Fruit fly (Drosophila melanogaster) whole organism, adult: ENCODE data around the gene CG45218.
A peak's percentile ranks its signal among the peaks of the same experiment; 100 is the strongest.

ENCODE experiments used
- CG11617 ChIP-seq: fragments of 200-800 bp; sonication (Bioruptor generic); optimal IDR thresholded peaks from 2 replicates; lab custom pipeline; 2017; ENCODE audit warnings: mild to moderate bottlenecking, missing biosample characterization, missing genetic modification reagents, missing genetic modification characterization
- CG14711 ChIP-seq: fragments of 200-800 bp; sonication (Bioruptor generic); optimal IDR thresholded peaks from 2 replicates; lab custom pipeline; 2018; ENCODE audit warnings: missing biosample characterization, mild to moderate bottlenecking, missing genetic modification characterization, moderate library complexity
- CG1620 ChIP-seq: fragments of 200-800 bp; sonication (Bioruptor generic); optimal IDR thresholded peaks from 2 replicates; lab custom pipeline; 2016; ENCODE audit warnings: missing biosample characterization, missing genetic modification characterization
- CG33017 ChIP-seq: fragments of 200-800 bp; sonication (Bioruptor generic); optimal IDR thresholded peaks from 2 replicates; lab custom pipeline; 2018; ENCODE audit warnings: missing biosample characterization, mild to moderate bottlenecking, missing genetic modification characterization, moderate library complexity
- CG7045 ChIP-seq: fragments of 200-800 bp; sonication (Bioruptor generic); optimal IDR thresholded peaks from 2 replicates; lab custom pipeline; 2017; ENCODE audit warnings: missing biosample characterization, mild to moderate bottlenecking, missing genetic modification characterization
- Crg-1 ChIP-seq: fragments of 200-800 bp; sonication (Bioruptor generic); optimal IDR thresholded peaks from 2 replicates; lab custom pipeline; 2016; ENCODE audit warnings: missing biosample characterization, missing genetic modification characterization
- Hr96 ChIP-seq: fragments of 200-800 bp; sonication (Bioruptor generic); optimal IDR thresholded peaks from 2 replicates; lab custom pipeline; 2016; ENCODE audit warnings: missing biosample characterization, missing genetic modification characterization
- Mnt ChIP-seq: fragments of 200-800 bp; sonication (Bioruptor generic); optimal IDR thresholded peaks from 2 replicates; lab custom pipeline; 2016; ENCODE audit warnings: missing biosample characterization, mild to moderate bottlenecking, missing genetic modification characterization
- cnc ChIP-seq, 2 experiments: fragments of >200 bp; optimal IDR thresholded peaks; 2 replicates each; lab custom pipeline; 2017

DNA sequence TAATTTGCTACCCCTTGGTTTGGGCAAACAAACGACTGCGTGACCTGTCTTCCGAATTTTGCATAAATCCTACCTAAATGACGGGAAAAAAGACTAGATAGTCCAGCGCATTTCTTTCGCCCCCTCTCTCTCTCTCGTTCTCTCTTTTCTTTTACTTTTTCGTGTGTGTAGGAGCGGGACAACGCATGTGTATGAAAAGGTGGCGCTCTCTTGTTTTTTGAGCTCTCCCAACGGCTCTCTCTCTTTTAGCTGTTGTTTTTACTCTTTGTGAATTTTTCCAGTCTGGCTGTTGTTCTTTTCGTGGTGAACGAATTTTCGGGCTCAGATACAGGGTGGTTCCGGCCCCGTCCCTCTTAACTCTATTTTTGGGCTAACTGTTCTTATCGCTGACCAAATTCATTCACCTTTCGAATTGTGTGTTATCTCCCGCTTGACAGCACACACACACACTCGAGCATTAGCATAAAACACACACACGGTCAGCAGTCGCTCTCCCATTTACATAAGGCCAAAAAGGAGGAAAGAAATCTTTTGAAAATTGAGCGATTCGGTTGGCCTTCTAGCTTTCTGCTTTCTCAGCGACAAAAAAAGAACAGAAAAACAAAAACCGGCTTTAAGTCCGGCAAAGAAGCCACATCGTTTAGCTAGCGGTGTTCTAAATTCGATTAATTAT, 1.1 kb upstream of the CG45218 start:
- peak; percentile 15 for TF ChIP-seq Crg-1 (GFP tag; lab: Kevin White, UChicago)
- TF ChIP-seq CG14711 (tag; lab: Kevin White, UChicago), result no peak
- TF ChIP-seq CG11617 (GFP tag; lab: Kevin White, UChicago), result no peak
- no peak for TF ChIP-seq CG7045
- TF ChIP-seq CG33017, result no peak
- no peak for TF ChIP-seq CG1620 (GFP tag; lab: Kevin White, UChicago)
- no peak for TF ChIP-seq cnc (optimal IDR thresholded peaks at IDR 0.05; lab: Kevin White, UChicago)
- no peak for TF ChIP-seq Hr96 (GFP tag; lab: Kevin White, UChicago)
- no peak for TF ChIP-seq Mnt
